Fruit fly (Drosophila melanogaster) whole organism, adult: ENCODE measurements around the gene CG5070.

Source experiments
- CG11617 ChIP-seq: fragments of 200-800 bp; sonication (Bioruptor generic); optimal IDR thresholded peaks from 2 replicates; lab custom pipeline; 2017; ENCODE audit warnings: mild to moderate bottlenecking, missing biosample characterization, missing genetic modification reagents, missing genetic modification characterization
- CG12768 ChIP-seq: fragments of 200-800 bp; sonication (Bioruptor generic); optimal IDR thresholded peaks from 2 replicates; lab custom pipeline; 2017; ENCODE audit warnings: missing biosample characterization, missing genetic modification characterization, mild to moderate bottlenecking, moderate library complexity, missing genetic modification reagents
- CG14711 ChIP-seq: fragments of 200-800 bp; sonication (Bioruptor generic); optimal IDR thresholded peaks from 2 replicates; lab custom pipeline; 2018; ENCODE audit warnings: missing biosample characterization, mild to moderate bottlenecking, missing genetic modification characterization, moderate library complexity
- CG1620 ChIP-seq: fragments of 200-800 bp; sonication (Bioruptor generic); optimal IDR thresholded peaks from 2 replicates; lab custom pipeline; 2016; ENCODE audit warnings: missing biosample characterization, missing genetic modification characterization
- CG33017 ChIP-seq: fragments of 200-800 bp; sonication (Bioruptor generic); optimal IDR thresholded peaks from 2 replicates; lab custom pipeline; 2018; ENCODE audit warnings: missing biosample characterization, mild to moderate bottlenecking, missing genetic modification characterization, moderate library complexity
- CG5204 ChIP-seq: fragments of 200-800 bp; sonication (Bioruptor generic); optimal IDR thresholded peaks from 2 replicates; lab custom pipeline; 2016; ENCODE audit warnings: missing biosample characterization, missing genetic modification characterization
- CG7045 ChIP-seq: fragments of 200-800 bp; sonication (Bioruptor generic); optimal IDR thresholded peaks from 2 replicates; lab custom pipeline; 2017; ENCODE audit warnings: missing biosample characterization, mild to moderate bottlenecking, missing genetic modification characterization
- CG7101 ChIP-seq: fragments of 200-800 bp; sonication (Bioruptor generic); optimal IDR thresholded peaks from 2 replicates; lab custom pipeline; 2018; ENCODE audit warnings: missing biosample characterization, mild to moderate bottlenecking, missing genetic modification characterization, moderate library complexity
- Clk ChIP-seq: fragments of 200-800 bp; sonication (Bioruptor generic); optimal IDR thresholded peaks from 2 replicates; lab custom pipeline; 2017; ENCODE audit warnings: missing biosample characterization, missing genetic modification characterization
- Crg-1 ChIP-seq: fragments of 200-800 bp; sonication (Bioruptor generic); optimal IDR thresholded peaks from 2 replicates; lab custom pipeline; 2016; ENCODE audit warnings: missing biosample characterization, missing genetic modification characterization
- Hr96 ChIP-seq: fragments of 200-800 bp; sonication (Bioruptor generic); optimal IDR thresholded peaks from 2 replicates; lab custom pipeline; 2016; ENCODE audit warnings: missing biosample characterization, missing genetic modification characterization
- Mnt ChIP-seq: fragments of 200-800 bp; sonication (Bioruptor generic); optimal IDR thresholded peaks from 2 replicates; lab custom pipeline; 2016; ENCODE audit warnings: missing biosample characterization, mild to moderate bottlenecking, missing genetic modification characterization
- bab1 ChIP-seq: fragments of 200-800 bp; sonication (Bioruptor generic); optimal IDR thresholded peaks from 3 replicates; lab custom pipeline; 2019; ENCODE audit warnings: missing biosample characterization, mild to moderate bottlenecking, missing genetic modification characterization, moderate library complexity
- cic ChIP-seq: fragments of 200-800 bp; sonication (Bioruptor generic); optimal IDR thresholded peaks from 2 replicates; lab custom pipeline; 2017; ENCODE audit warnings: missing biosample characterization, mild to moderate bottlenecking, missing genetic modification characterization, moderate library complexity
- cnc ChIP-seq, 2 experiments: fragments of >200 bp; optimal IDR thresholded peaks; 2 replicates each; lab custom pipeline; 2017
- kay ChIP-seq: fragments of 200-800 bp; sonication (Bioruptor generic); peaks from one replicate; lab custom pipeline; 2016; ENCODE audit warnings: missing biosample characterization, missing genetic modification characterization, borderline replicate concordance
- ovo ChIP-seq: fragments of 200-800 bp; sonication (Bioruptor generic); optimal IDR thresholded peaks from 2 replicates; lab custom pipeline; 2016; ENCODE audit warnings: missing biosample characterization, missing genetic modification characterization
- pad ChIP-seq: fragments of 200-800 bp; sonication (Bioruptor generic); optimal IDR thresholded peaks from 3 replicates; lab custom pipeline; 2017; ENCODE audit warnings: missing biosample characterization, missing genetic modification characterization, mild to moderate bottlenecking, moderate library complexity, missing genetic modification reagents
- tj ChIP-seq: fragments of 200-800 bp; sonication (Bioruptor generic); optimal IDR thresholded peaks from 3 replicates; lab custom pipeline; 2017; ENCODE audit warnings: missing biosample characterization, mild to moderate bottlenecking, missing genetic modification characterization, moderate library complexity
- toe ChIP-seq: fragments of 200-800 bp; sonication (Bioruptor generic); optimal IDR thresholded peaks from 2 replicates; lab custom pipeline; 2016; ENCODE audit warnings: missing biosample characterization, missing genetic modification characterization

Gene CG5070

DNA sequence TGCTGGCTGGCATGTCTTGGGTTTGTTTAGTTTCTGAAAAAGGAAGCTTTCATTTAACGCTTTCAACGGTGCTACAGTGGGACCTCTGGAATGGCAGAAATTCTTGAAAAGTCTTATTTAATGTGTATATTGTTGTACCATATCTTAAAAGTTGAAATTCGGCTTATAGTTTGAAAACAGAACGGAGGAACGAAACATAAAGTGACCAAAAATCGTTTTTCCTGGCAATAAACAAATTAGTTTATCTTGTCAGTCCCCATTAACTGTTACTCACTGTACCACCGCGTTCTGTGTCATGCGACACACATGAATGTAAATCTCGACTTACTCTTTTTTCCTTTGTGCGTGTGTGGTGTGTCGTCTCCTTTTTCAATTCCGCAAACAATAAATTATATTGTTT lies 30.8 kb upstream of the CG5070 start:
- TF ChIP-seq kay (no peak), pad (GFP tag; lab: Kevin White, UChicago) (no peak), CG14711 (no peak), cnc (optimal IDR thresholded peaks at IDR 0.05; lab: Kevin White, UChicago) (no peak), CG5204 (GFP tag; lab: Kevin White, UChicago) (no peak), Crg-1 (no peak), Mnt (GFP tag; lab: Kevin White, UChicago) (no peak), CG7045 (GFP tag; lab: Kevin White, UChicago) (no peak)

DNA sequence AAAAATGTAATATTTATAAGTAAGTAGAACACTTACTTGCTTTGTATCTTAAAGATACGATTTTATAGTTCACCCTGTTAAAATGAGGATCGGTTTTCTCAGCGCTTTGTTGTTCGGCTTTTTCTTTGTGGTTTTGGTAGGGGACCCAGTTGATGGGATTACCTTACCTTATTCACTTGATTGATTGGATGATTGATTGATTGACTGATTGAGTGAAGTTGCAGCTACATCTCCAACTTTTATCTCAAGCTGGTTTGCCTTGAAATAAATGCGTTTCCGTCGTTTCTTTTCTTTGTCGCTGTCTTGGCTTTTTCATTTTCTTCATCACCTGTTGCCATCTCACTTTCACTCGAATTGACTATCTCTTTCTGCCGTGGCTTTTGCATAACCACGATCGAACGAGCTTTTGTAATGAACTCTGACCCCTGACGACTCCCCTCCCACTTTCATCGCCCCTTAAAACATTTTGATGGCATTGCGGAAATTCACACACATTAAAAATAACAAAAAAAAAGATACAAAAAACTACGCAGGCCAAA lies 30.1 kb upstream of the CG5070 start:
- TF ChIP-seq CG1620 (GFP tag; lab: Kevin White, UChicago): no peak
- no peak for TF ChIP-seq Crg-1
- no peak for TF ChIP-seq pad (GFP tag; lab: Kevin White, UChicago)
- no peak for TF ChIP-seq cnc (optimal IDR thresholded peaks at IDR 0.05; lab: Kevin White, UChicago)
- no peak for TF ChIP-seq CG5204 (GFP tag; lab: Kevin White, UChicago)
- no peak for TF ChIP-seq toe (GFP tag; lab: Kevin White, UChicago)
- no peak for TF ChIP-seq Clk (GFP tag; lab: Kevin White, UChicago)
- TF ChIP-seq bab1: no peak
- TF ChIP-seq CG12768: no peak
- no peak for TF ChIP-seq CG7101
- TF ChIP-seq CG11617 (GFP tag; lab: Kevin White, UChicago): no peak
- TF ChIP-seq CG14711: no peak
- TF ChIP-seq ovo: no peak

DNA sequence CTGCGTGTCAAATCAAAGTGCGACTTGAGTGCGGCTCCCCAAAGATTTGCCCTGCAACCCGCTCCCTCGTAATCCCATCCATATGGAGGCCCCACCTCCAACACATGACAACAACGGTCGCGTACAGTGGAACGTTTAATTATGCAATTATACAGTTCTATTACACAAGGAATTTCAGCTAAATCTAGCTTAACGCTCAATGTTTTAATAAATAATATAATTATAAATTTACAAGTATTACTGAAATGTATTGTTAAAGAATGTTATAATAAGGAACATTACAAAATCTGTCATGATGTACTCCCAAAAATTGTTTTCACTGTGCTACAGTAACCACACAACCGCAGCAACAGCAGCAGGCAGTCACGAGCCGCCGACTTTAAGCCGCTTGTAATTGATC lies 28.8 kb upstream of the CG5070 start:
- TF ChIP-seq Mnt (GFP tag; lab: Kevin White, UChicago): no peak
- TF ChIP-seq pad (GFP tag; lab: Kevin White, UChicago): no peak
- TF ChIP-seq CG7045 (GFP tag; lab: Kevin White, UChicago): no peak
- TF ChIP-seq cnc (optimal IDR thresholded peaks at IDR 0.05; lab: Kevin White, UChicago): no peak
- no peak for TF ChIP-seq CG12768
- TF ChIP-seq Hr96 (GFP tag; lab: Kevin White, UChicago): no peak
- TF ChIP-seq tj: no peak
- no peak for TF ChIP-seq toe (GFP tag; lab: Kevin White, UChicago)
- TF ChIP-seq CG14711: no peak
- no peak for TF ChIP-seq kay
- TF ChIP-seq cic (GFP tag; lab: Kevin White, UChicago): no peak
- TF ChIP-seq CG1620 (GFP tag; lab: Kevin White, UChicago): no peak

DNA sequence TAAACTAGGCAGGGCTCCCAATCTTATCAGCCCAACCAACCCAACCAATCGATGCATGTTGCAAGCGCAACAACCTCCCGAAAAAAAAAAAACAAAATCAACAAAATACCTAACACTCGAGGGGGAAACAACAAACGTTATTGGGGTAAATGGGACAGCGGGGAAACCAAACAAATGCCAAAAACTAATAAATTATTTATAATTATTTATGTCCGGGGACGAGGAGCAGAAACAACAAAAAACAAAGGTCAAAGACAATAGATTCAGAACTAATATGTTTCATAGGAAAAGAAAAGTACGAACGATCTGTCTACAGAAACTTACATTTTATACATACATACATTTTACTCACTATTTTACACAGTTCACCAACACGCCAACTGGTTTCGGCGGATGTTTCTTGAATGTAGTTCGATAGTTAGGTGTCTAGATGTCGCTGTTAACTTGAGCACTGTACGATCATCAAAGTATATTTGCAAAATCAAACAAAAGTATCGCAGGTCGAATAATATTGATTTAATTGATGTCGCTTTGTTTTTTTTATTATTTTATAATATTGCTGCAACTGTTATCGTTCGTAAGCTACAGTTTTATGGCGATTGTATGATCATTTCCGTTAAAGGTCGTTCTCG lies 27.2 kb upstream of the CG5070 start:
- TF ChIP-seq cic (GFP tag; lab: Kevin White, UChicago): no peak
- TF ChIP-seq CG7101: peak; percentile 44
- TF ChIP-seq pad (GFP tag; lab: Kevin White, UChicago): peak; percentile 9
- TF ChIP-seq Hr96 (GFP tag; lab: Kevin White, UChicago): peak; percentile 54
- TF ChIP-seq bab1: peak; percentile 53
- peak; percentile 58 for TF ChIP-seq CG1620 (GFP tag; lab: Kevin White, UChicago)
- TF ChIP-seq Mnt (GFP tag; lab: Kevin White, UChicago): peak; percentile 13
- TF ChIP-seq Crg-1: peak; percentile 42
- no peak for TF ChIP-seq kay
- TF ChIP-seq toe (GFP tag; lab: Kevin White, UChicago): no peak

DNA sequence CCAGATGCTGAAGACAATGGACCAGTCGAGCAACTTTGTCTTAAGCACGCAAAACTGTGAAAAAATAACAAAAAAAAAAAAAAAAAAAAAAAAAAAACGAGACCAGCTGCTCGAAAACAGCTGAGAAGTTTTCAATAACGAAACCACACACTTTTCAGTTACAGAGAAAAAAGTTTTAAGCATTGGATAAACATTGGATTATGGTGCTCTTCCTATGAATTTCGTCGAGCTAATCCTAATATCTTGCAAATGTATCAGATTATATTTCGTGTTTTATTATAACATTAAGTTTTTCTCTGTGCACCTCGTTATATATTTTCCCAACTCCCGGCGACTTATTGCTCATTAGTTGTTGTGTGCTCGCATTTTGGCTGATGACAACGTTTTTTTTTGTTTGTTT lies 26.4 kb upstream of the CG5070 start:
- no peak for TF ChIP-seq Mnt (GFP tag; lab: Kevin White, UChicago)
- TF ChIP-seq bab1: no peak
- no peak for TF ChIP-seq ovo

DNA sequence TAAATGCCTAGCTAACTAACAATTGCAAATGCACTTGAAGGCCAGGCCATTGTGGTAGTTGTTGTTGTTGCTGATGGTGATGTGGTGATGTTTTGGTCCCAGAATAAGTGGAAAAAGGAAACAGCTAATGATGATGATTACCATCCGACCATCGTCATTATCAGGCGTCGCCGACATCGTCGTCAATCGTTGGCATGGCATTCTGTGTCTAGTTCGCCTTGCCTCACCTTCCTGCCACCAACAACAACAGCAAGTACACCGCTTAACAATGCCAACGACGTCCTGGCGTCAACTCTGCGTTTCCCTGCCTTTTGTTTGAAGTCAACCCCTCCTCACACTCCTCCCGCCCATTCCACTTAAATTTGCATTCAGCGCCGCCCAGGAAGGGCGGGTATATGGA lies 25.3 kb upstream of the CG5070 start:
- no peak for TF ChIP-seq CG7045 (GFP tag; lab: Kevin White, UChicago)
- no peak for TF ChIP-seq bab1
- TF ChIP-seq cnc (optimal IDR thresholded peaks at IDR 0.05; lab: Kevin White, UChicago): no peak
- no peak for TF ChIP-seq tj
- no peak for TF ChIP-seq Clk (GFP tag; lab: Kevin White, UChicago)
- TF ChIP-seq Mnt (GFP tag; lab: Kevin White, UChicago): no peak
- no peak for TF ChIP-seq Hr96 (GFP tag; lab: Kevin White, UChicago)
- no peak for TF ChIP-seq CG12768
- TF ChIP-seq toe (GFP tag; lab: Kevin White, UChicago): no peak
- no peak for TF ChIP-seq CG7101
- no peak for TF ChIP-seq CG5204 (GFP tag; lab: Kevin White, UChicago)
- TF ChIP-seq CG1620 (GFP tag; lab: Kevin White, UChicago): no peak
- TF ChIP-seq CG14711: no peak
- TF ChIP-seq Crg-1: no peak
- TF ChIP-seq CG33017 (tag; lab: Kevin White, UChicago): no peak
- no peak for TF ChIP-seq pad (GFP tag; lab: Kevin White, UChicago)

DNA sequence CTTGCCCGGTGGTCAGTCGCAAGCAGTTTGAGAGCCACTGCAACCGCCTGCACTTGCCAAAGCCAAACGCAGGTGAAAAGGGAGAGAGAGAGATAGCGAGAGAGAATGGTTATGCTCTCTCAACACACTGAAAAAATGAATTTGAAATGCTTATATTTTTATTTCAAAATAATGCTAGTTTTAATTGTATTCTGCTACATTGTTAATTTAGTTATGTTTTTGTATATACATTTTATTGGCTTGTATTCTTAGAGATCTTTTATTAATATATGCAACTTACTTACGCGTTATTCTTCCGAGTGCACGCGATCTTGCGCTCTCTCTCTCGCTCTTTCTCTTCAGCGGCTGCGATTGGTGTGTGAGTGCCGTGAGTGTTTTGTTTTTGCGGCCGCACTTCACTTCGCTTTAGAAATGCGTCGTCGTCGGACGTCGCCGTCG lies 24.4 kb upstream of the CG5070 start:
- TF ChIP-seq CG1620 (GFP tag; lab: Kevin White, UChicago) (peak; percentile 26), Clk (GFP tag; lab: Kevin White, UChicago) (peak; percentile 68), pad (GFP tag; lab: Kevin White, UChicago) (peak; percentile 84), cic (GFP tag; lab: Kevin White, UChicago) (peak; percentile 75), cnc (optimal IDR thresholded peaks at IDR 0.05; lab: Kevin White, UChicago) (no peak), Crg-1 (no peak), toe (GFP tag; lab: Kevin White, UChicago) (peak; percentile 62), tj (no peak), CG11617 (GFP tag; lab: Kevin White, UChicago) (peak; percentile 61), CG7045 (GFP tag; lab: Kevin White, UChicago) (peak; percentile 86), CG14711 (peak; percentile 94), ovo (no peak), bab1 (peak; percentile 99), Mnt (GFP tag; lab: Kevin White, UChicago) (no peak), CG5204 (GFP tag; lab: Kevin White, UChicago) (peak; percentile 56), CG33017 (tag; lab: Kevin White, UChicago) (no peak), Hr96 (GFP tag; lab: Kevin White, UChicago) (peak; percentile 86), kay (peak; percentile 77), CG12768 (peak; percentile 90), CG7101 (peak; percentile 56)
